Worm (Caenorhabditis elegans) whole organism, L1 larva: ENCODE results near the gene snai-1.

Experiments
- C34B4.2 ChIP-seq: sonication (generic microtip); optimal IDR thresholded peaks from 2 replicates; lab custom pipeline; 2017; ENCODE audit warnings: mild to moderate bottlenecking, missing genetic modification characterization, missing compliant biosample characterization
- F16B12.6 ChIP-seq: fragments of 150-350 bp; optimal IDR thresholded peaks from 2 replicates; lab custom pipeline; 2014; ENCODE audit warnings: missing biosample characterization, missing genetic modification characterization
- Y116A8C.19 ChIP-seq: sonication (generic microtip); optimal IDR thresholded peaks from 2 replicates; lab custom pipeline; 2016; ENCODE audit warnings: missing compliant biosample characterization, missing genetic modification characterization, borderline replicate concordance
- aha-1 ChIP-seq: fragments of 150-350 bp; optimal IDR thresholded peaks from 2 replicates; lab custom pipeline; 2014; ENCODE audit warnings: missing biosample characterization, missing genetic modification characterization
- ama-1 ChIP-seq: fragments of 150-350 bp; optimal IDR thresholded peaks from 2 replicates; lab custom pipeline; 2014
- blmp-1 ChIP-seq: fragments of 150-350 bp; optimal IDR thresholded peaks from 2 replicates; lab custom pipeline; 2014; ENCODE audit warnings: missing biosample characterization, missing genetic modification characterization
- ceh-63 ChIP-seq: fragments of 200-800 bp; sonication (Bioruptor generic); optimal IDR thresholded peaks from 2 replicates; lab custom pipeline; 2018; ENCODE audit warnings: mild to moderate bottlenecking, missing genetic modification characterization, missing compliant biosample characterization
- ceh-88 ChIP-seq: fragments of 200-800 bp; sonication (Bioruptor generic); IDR thresholded peaks from 2 replicates; pipeline ENCODE4 v1.3.6; 2022; ENCODE audit warnings: missing genetic modification characterization, missing compliant biosample characterization
- ceh-90 ChIP-seq: sonication (generic microtip); optimal IDR thresholded peaks from 2 replicates; lab custom pipeline; 2016; ENCODE audit warnings: missing genetic modification characterization, missing compliant biosample characterization
- ces-1 ChIP-seq: fragments of 150-350 bp; optimal IDR thresholded peaks from 2 replicates; lab custom pipeline; 2014; ENCODE audit warnings: missing biosample characterization, missing genetic modification reagents, missing genetic modification characterization
- dpl-1 ChIP-seq, 3 experiments: fragments of 150-350 bp in 2 of 3; sonication (generic microtip) in 1 of 3; optimal IDR thresholded peaks; 2 replicates each; lab custom pipeline; 2014 to 2017; ENCODE audit warnings: missing biosample characterization in 3 of 3, missing genetic modification characterization in 3 of 3, missing genetic modification reagents in 3 of 3
- dsc-1 ChIP-seq: sonication (generic microtip); optimal IDR thresholded peaks from 2 replicates; lab custom pipeline; 2016; ENCODE audit warnings: mild to moderate bottlenecking, missing genetic modification characterization, missing compliant biosample characterization
- egl-27 ChIP-seq, 2 experiments: fragments of 150-350 bp in 1 of 2; sonication (generic microtip); optimal IDR thresholded peaks; 3 replicates each; lab custom pipeline; 2017 to 2018; ENCODE audit warnings: missing biosample characterization in 2 of 2, missing genetic modification characterization in 2 of 2, missing genetic modification reagents in 2 of 2
- elt-3 ChIP-seq, 6 experiments: fragments of 150-350 bp in 1 of 6; sonication (generic microtip); optimal IDR thresholded peaks; 2 replicates each; lab custom pipeline; 2017 to 2018; ENCODE audit warnings: missing biosample characterization in 6 of 6, missing genetic modification characterization in 6 of 6, inconsistent platforms in 1 of 6
- ets-5 ChIP-seq: fragments of 200-800 bp; sonication (Bioruptor generic); IDR thresholded peaks from 2 replicates; pipeline ENCODE4 v1.3.6; 2022; ENCODE audit warnings: missing genetic modification characterization, missing compliant biosample characterization
- fkh-10 ChIP-seq: sonication (generic microtip); optimal IDR thresholded peaks from 2 replicates; lab custom pipeline; 2017; ENCODE audit warnings: missing biosample characterization, missing genetic modification reagents, missing genetic modification characterization
- fkh-8 ChIP-seq: sonication (generic microtip); optimal IDR thresholded peaks from 2 replicates; lab custom pipeline; 2016; ENCODE audit warnings: mild to moderate bottlenecking, missing genetic modification characterization, missing compliant biosample characterization
- fos-1 ChIP-seq: fragments of 150-350 bp; optimal IDR thresholded peaks from 2 replicates; lab custom pipeline; 2014; ENCODE audit warnings: missing biosample characterization, missing genetic modification characterization
- grh-1 ChIP-seq: fragments of 200-800 bp; sonication (Bioruptor generic); IDR thresholded peaks from 2 replicates; pipeline ENCODE4 v1.3.6; 2022; ENCODE audit warnings: missing genetic modification reagents, missing genetic modification characterization, missing compliant biosample characterization
- hlh-17 ChIP-seq: fragments of 200-800 bp; sonication (Bioruptor generic); optimal IDR thresholded peaks from 2 replicates; lab custom pipeline; 2018; ENCODE audit warnings: missing genetic modification characterization, mild to moderate bottlenecking, missing compliant biosample characterization, moderate library complexity, borderline replicate concordance
- hlh-4 ChIP-seq: sonication (generic microtip); optimal IDR thresholded peaks from 2 replicates; lab custom pipeline; 2016; ENCODE audit warnings: mild to moderate bottlenecking, missing genetic modification characterization, missing compliant biosample characterization
- irx-1 ChIP-seq: sonication (generic microtip); optimal IDR thresholded peaks from 2 replicates; lab custom pipeline; 2016; ENCODE audit warnings: missing genetic modification characterization, missing compliant biosample characterization
- jun-1 ChIP-seq: fragments of 150-350 bp; optimal IDR thresholded peaks from 2 replicates; lab custom pipeline; 2014; ENCODE audit warnings: missing biosample characterization, missing genetic modification reagents, missing genetic modification characterization
- lin-13 ChIP-seq: fragments of 150-350 bp; optimal IDR thresholded peaks from 2 replicates; lab custom pipeline; 2014; ENCODE audit warnings: missing biosample characterization, missing genetic modification reagents, missing genetic modification characterization
- lin-14 ChIP-seq: fragments of 200-800 bp; sonication (Bioruptor generic); optimal IDR thresholded peaks from 2 replicates; lab custom pipeline; 2018; ENCODE audit warnings: mild to moderate bottlenecking, missing genetic modification characterization, moderate library complexity, missing compliant biosample characterization
- lin-15B ChIP-seq: fragments of 150-350 bp; sonication (generic microtip); optimal IDR thresholded peaks from 3 replicates; lab custom pipeline; 2014; ENCODE audit warnings: missing biosample characterization, missing genetic modification characterization
- lin-35 ChIP-seq, 2 experiments: fragments of 150-350 bp; optimal IDR thresholded peaks; 2 replicates each; lab custom pipeline; 2014; ENCODE audit warnings: missing biosample characterization in 2 of 2, missing genetic modification characterization in 2 of 2, missing genetic modification reagents in 2 of 2
- lin-39 ChIP-seq: fragments of 150-350 bp; optimal IDR thresholded peaks from 2 replicates; lab custom pipeline; 2014; ENCODE audit warnings: missing biosample characterization, missing genetic modification reagents, missing genetic modification characterization
- lsy-2 ChIP-seq, 2 experiments: fragments of 150-350 bp; optimal IDR thresholded peaks; 2 replicates each; lab custom pipeline; 2014; ENCODE audit warnings: missing biosample characterization in 2 of 2, missing genetic modification characterization in 2 of 2
- mef-2 ChIP-seq: fragments of 150-350 bp; optimal IDR thresholded peaks from 2 replicates; lab custom pipeline; 2014; ENCODE audit warnings: missing biosample characterization, missing genetic modification characterization
- mep-1 ChIP-seq: fragments of 150-350 bp; optimal IDR thresholded peaks from 2 replicates; lab custom pipeline; 2014; ENCODE audit warnings: missing biosample characterization, missing genetic modification characterization
- nhr-19 ChIP-seq: fragments of 200-800 bp; sonication (Bioruptor generic); conservative IDR thresholded peaks from 2 replicates; pipeline ENCODE4 v1.3.6; 2022; ENCODE audit warnings: missing genetic modification characterization, missing compliant biosample characterization
- nhr-237 ChIP-seq: fragments of 150-350 bp; optimal IDR thresholded peaks from 2 replicates; lab custom pipeline; 2014; ENCODE audit warnings: missing biosample characterization, missing genetic modification characterization
- nhr-47 ChIP-seq: sonication (generic microtip); optimal IDR thresholded peaks from 2 replicates; lab custom pipeline; 2016; ENCODE audit warnings: mild to moderate bottlenecking, missing genetic modification characterization, moderate library complexity, missing compliant biosample characterization
- nhr-71 ChIP-seq: sonication (generic microtip); optimal IDR thresholded peaks from 2 replicates; lab custom pipeline; 2016; ENCODE audit warnings: mild to moderate bottlenecking, missing genetic modification characterization, moderate library complexity, missing compliant biosample characterization
- nhr-85 ChIP-seq: sonication (generic microtip); peaks from one replicate; lab custom pipeline; 2016; ENCODE audit warnings: missing genetic modification characterization, inconsistent platforms, missing compliant biosample characterization
- pax-3 ChIP-seq: fragments of 200-800 bp; sonication (Bioruptor generic); optimal IDR thresholded peaks from 2 replicates; lab custom pipeline; 2018; ENCODE audit warnings: mild to moderate bottlenecking, missing genetic modification characterization, moderate library complexity, missing compliant biosample characterization
- rnt-1 ChIP-seq: sonication (generic microtip); optimal IDR thresholded peaks from 2 replicates; lab custom pipeline; 2016; ENCODE audit warnings: mild to moderate bottlenecking, missing genetic modification characterization, moderate library complexity, missing compliant biosample characterization
- snpc-4 ChIP-seq: fragments of 150-350 bp; optimal IDR thresholded peaks from 2 replicates; lab custom pipeline; 2014; ENCODE audit warnings: missing biosample characterization, missing genetic modification characterization
- snu-23 ChIP-seq: sonication (generic microtip); optimal IDR thresholded peaks from 2 replicates; lab custom pipeline; 2016; ENCODE audit warnings: missing genetic modification characterization, missing compliant biosample characterization
- sox-4 ChIP-seq: sonication (generic microtip); optimal IDR thresholded peaks from 2 replicates; lab custom pipeline; 2016; ENCODE audit warnings: missing genetic modification characterization, missing compliant biosample characterization
- sptf-1 ChIP-seq: fragments of 150-350 bp; optimal IDR thresholded peaks from 2 replicates; lab custom pipeline; 2014; ENCODE audit warnings: missing biosample characterization, missing genetic modification characterization
- swsn-7 ChIP-seq: sonication (generic microtip); optimal IDR thresholded peaks from 2 replicates; lab custom pipeline; 2016; ENCODE audit warnings: missing genetic modification characterization, missing compliant biosample characterization
- tbx-2 ChIP-seq: sonication (generic microtip); optimal IDR thresholded peaks from 2 replicates; lab custom pipeline; 2016; ENCODE audit warnings: missing genetic modification characterization, missing compliant biosample characterization
- tlp-1 ChIP-seq: fragments of 150-350 bp; optimal IDR thresholded peaks from 2 replicates; lab custom pipeline; 2014; ENCODE audit warnings: missing biosample characterization, missing genetic modification characterization
- unc-30 ChIP-seq: sonication (generic microtip); optimal IDR thresholded peaks from 2 replicates; lab custom pipeline; 2017; ENCODE audit warnings: missing biosample characterization, missing genetic modification characterization
- unc-62 ChIP-seq: fragments of 150-350 bp; optimal IDR thresholded peaks from 2 replicates; lab custom pipeline; 2014; ENCODE audit warnings: missing biosample characterization, missing genetic modification reagents, missing genetic modification characterization
- unc-98 ChIP-seq: fragments of 200-800 bp; sonication (Bioruptor generic); IDR thresholded peaks from 2 replicates; pipeline ENCODE4 v1.3.6; 2022; ENCODE audit warnings: missing genetic modification characterization, missing compliant biosample characterization
- vab-15 ChIP-seq: sonication (generic microtip); optimal IDR thresholded peaks from 2 replicates; lab custom pipeline; 2017; ENCODE audit warnings: missing genotype, mild to moderate bottlenecking, missing genetic modification characterization, missing compliant biosample characterization
- xbp-1 ChIP-seq: sonication (generic microtip); optimal IDR thresholded peaks from 2 replicates; lab custom pipeline; 2016; ENCODE audit warnings: missing genetic modification characterization, missing compliant biosample characterization
- zip-4 ChIP-seq: fragments of 200-800 bp; sonication (Bioruptor generic); optimal IDR thresholded peaks from 2 replicates; lab custom pipeline; 2018; ENCODE audit warnings: mild to moderate bottlenecking, missing genetic modification characterization, moderate library complexity, missing compliant biosample characterization
- ztf-4 ChIP-seq: fragments of 150-350 bp; optimal IDR thresholded peaks from 2 replicates; lab custom pipeline; 2014; ENCODE audit warnings: missing biosample characterization, missing genetic modification characterization

Gene snai-1

DNA sequence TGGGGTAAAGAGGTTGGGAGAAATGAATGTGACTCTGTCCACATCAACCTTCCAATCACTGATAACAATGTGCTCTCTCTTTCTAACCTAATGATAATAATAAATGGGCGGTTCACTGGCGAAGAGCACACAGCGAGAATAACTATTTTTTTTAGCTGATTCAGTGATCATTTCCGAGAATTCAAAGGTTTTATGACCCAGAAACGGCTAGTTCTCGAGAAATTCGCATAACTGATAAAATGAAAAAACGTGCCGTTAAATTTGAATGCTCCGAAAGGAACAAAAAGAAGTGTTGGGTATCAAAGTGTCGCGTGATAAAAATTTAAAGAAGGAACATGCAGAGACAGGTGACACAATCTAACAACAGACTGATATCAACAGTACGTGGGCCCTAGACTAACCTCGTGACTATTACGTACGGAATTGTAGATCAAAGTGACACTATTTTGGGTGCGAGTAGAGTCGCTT is 17.7 kb downstream of the snai-1 start (continued):
- peak in 2 of 6 experiments; percentile 37 to 45 for TF ChIP-seq elt-3 (tag; optimal IDR thresholded peaks at IDR 0.05; lab: Kevin White, UChicago)
- TF ChIP-seq ztf-4 (tag; lab: Kevin White, UChicago): no peak
- no peak for TF ChIP-seq sox-4 (tag; lab: Kevin White, UChicago)
- TF ChIP-seq ceh-88 (GFP tag; lab: Robert Waterston, UW): no peak
- no peak for TF ChIP-seq fos-1 (tag; lab: Kevin White, UChicago)
- TF ChIP-seq snpc-4 (tag; lab: Kevin White, UChicago): no peak
- TF ChIP-seq snu-23: peak; percentile 34
- TF ChIP-seq ces-1 (GFP tag; lab: Kevin White, UChicago): no peak
- TF ChIP-seq lin-13 (GFP tag; lab: Kevin White, UChicago): peak; percentile 1
- no peak for TF ChIP-seq egl-27 (tag; optimal IDR thresholded peaks at IDR 0.05; lab: Kevin White, UChicago)
- TF ChIP-seq nhr-47 (tag; lab: Kevin White, UChicago): peak; percentile 2
- no peak for TF ChIP-seq swsn-7
- TF ChIP-seq ceh-90 (tag; lab: Kevin White, UChicago): no peak
- no peak for TF ChIP-seq rnt-1 (tag; lab: Kevin White, UChicago)
- TF ChIP-seq lin-35 (GFP tag; optimal IDR thresholded peaks at IDR 0.05; lab: Kevin White, UChicago): peak in 1 of 2 experiments; percentile 76
- TF ChIP-seq tbx-2 (tag; lab: Kevin White, UChicago): peak; percentile 28
- TF ChIP-seq sptf-1 (tag; lab: Kevin White, UChicago): no peak
- TF ChIP-seq F16B12.6: no peak
- no peak for TF ChIP-seq dsc-1 (tag; lab: Kevin White, UChicago)
- TF ChIP-seq fkh-8 (tag; lab: Kevin White, UChicago): no peak
- TF ChIP-seq blmp-1: no peak
- no peak for TF ChIP-seq mep-1 (tag; lab: Kevin White, UChicago)
- TF ChIP-seq lin-14 (GFP tag; lab: Kevin White, UChicago): peak; percentile 46
- TF ChIP-seq hlh-4 (tag; lab: Kevin White, UChicago): no peak
- no peak for TF ChIP-seq nhr-237
- no peak for TF ChIP-seq vab-15 (tag; lab: Kevin White, UChicago)
- no peak for TF ChIP-seq unc-30
- no peak for TF ChIP-seq lin-15B (tag; lab: Kevin White, UChicago)
- TF ChIP-seq unc-98 (GFP tag; lab: Robert Waterston, UW): no peak
- no peak for TF ChIP-seq aha-1 (tag; lab: Kevin White, UChicago)
- no peak for TF ChIP-seq xbp-1
- TF ChIP-seq nhr-71 (tag; lab: Kevin White, UChicago): peak; percentile 70
- TF ChIP-seq unc-62: no peak
- TF ChIP-seq ama-1: no peak
- TF ChIP-seq dpl-1 (GFP tag; optimal IDR thresholded peaks at IDR 0.05; lab: Kevin White, UChicago): peak in 1 of 3 experiments; percentile 49
- TF ChIP-seq lin-39 (tag; lab: Kevin White, UChicago): no peak
- TF ChIP-seq jun-1: peak; percentile 20
- no peak for TF ChIP-seq irx-1 (tag; lab: Kevin White, UChicago)
- no peak for TF ChIP-seq nhr-85 (tag; lab: Kevin White, UChicago)
- TF ChIP-seq lsy-2 (tag; optimal IDR thresholded peaks at IDR 0.05; lab: Kevin White, UChicago): no peak
- no peak for TF ChIP-seq fkh-10 (GFP tag; lab: Kevin White, UChicago)
- TF ChIP-seq mef-2 (tag; lab: Kevin White, UChicago): no peak
- no peak for TF ChIP-seq C34B4.2 (tag; lab: Kevin White, UChicago)

- no peak for TF ChIP-seq ceh-63
- TF ChIP-seq ceh-88 (GFP tag; lab: Robert Waterston, UW): no peak
- TF ChIP-seq unc-62: no peak
- TF ChIP-seq jun-1: no peak
- no peak for TF ChIP-seq grh-1 (GFP tag; lab: Robert Waterston, UW)
- no peak for TF ChIP-seq snpc-4 (tag; lab: Kevin White, UChicago)
- no peak for TF ChIP-seq ztf-4 (tag; lab: Kevin White, UChicago)
- no peak for TF ChIP-seq unc-98 (GFP tag; lab: Robert Waterston, UW)
- no peak for TF ChIP-seq hlh-17 (GFP tag; lab: Kevin White, UChicago)
- TF ChIP-seq tlp-1 (tag; lab: Kevin White, UChicago): no peak
- no peak for TF ChIP-seq Y116A8C.19 (tag; lab: Kevin White, UChicago)
- TF ChIP-seq swsn-7: no peak
- TF ChIP-seq ets-5 (GFP tag; lab: Robert Waterston, UW): no peak
- TF ChIP-seq dpl-1 (GFP tag; optimal IDR thresholded peaks at IDR 0.05; lab: Kevin White, UChicago): peak in 1 of 3 experiments; percentile 3
- TF ChIP-seq F16B12.6: no peak
- no peak for TF ChIP-seq sptf-1 (tag; lab: Kevin White, UChicago)
- no peak for TF ChIP-seq unc-30
- TF ChIP-seq pax-3 (tag; lab: Kevin White, UChicago): no peak
- TF ChIP-seq nhr-85 (tag; lab: Kevin White, UChicago): peak; percentile 33
- no peak; the same call in 1 of the 2 replicates for TF ChIP-seq nhr-19 (GFP tag; lab: Robert Waterston, UW)
- TF ChIP-seq zip-4 (GFP tag; lab: Kevin White, UChicago): no peak
- no peak for TF ChIP-seq ceh-90 (tag; lab: Kevin White, UChicago)
- no peak for TF ChIP-seq fos-1 (tag; lab: Kevin White, UChicago)
Observed at ce11 chrIV:294737-295136, 18.8 kb downstream of the snai-1 start.
